Worm (Caenorhabditis elegans) whole organism, young adult: ENCODE data around the gene pdk-1.

Source experiments
- F22D6.2 ChIP-seq: sonication (generic microtip); optimal IDR thresholded peaks from 2 replicates; lab custom pipeline; 2016; ENCODE audit warnings: mild to moderate bottlenecking, missing genetic modification characterization, missing compliant biosample characterization
- F37B4.10 ChIP-seq: fragments of 200-800 bp; sonication (Bioruptor generic); IDR thresholded peaks from 2 replicates; pipeline ENCODE4 v1.3.6; 2022; ENCODE audit warnings: missing genetic modification characterization, missing compliant biosample characterization
- F49E8.2 ChIP-seq: sonication (generic microtip); optimal IDR thresholded peaks from 3 replicates; lab custom pipeline; 2017; ENCODE audit warnings: missing genetic modification characterization, mild to moderate bottlenecking, missing compliant biosample characterization, antibody characterized with exemption, moderate library complexity; ENCODE audit not compliant: insufficient read depth
- F52B5.7 ChIP-seq: sonication (generic microtip); optimal IDR thresholded peaks from 2 replicates; lab custom pipeline; 2016; ENCODE audit warnings: mild to moderate bottlenecking, missing genetic modification characterization, missing compliant biosample characterization
- K11D2.4 ChIP-seq: fragments of 200-800 bp; sonication (Bioruptor generic); IDR thresholded peaks from 2 replicates; pipeline ENCODE4 v1.3.6; 2022; ENCODE audit warnings: missing genetic modification reagents, missing genetic modification characterization, missing compliant biosample characterization
- T07F8.4 ChIP-seq: sonication (generic microtip); optimal IDR thresholded peaks from 2 replicates; lab custom pipeline; 2016; ENCODE audit warnings: mild to moderate bottlenecking, missing genetic modification characterization, moderate library complexity, missing compliant biosample characterization
- ZK185.1 ChIP-seq: sonication (generic microtip); optimal IDR thresholded peaks from 2 replicates; lab custom pipeline; 2016; ENCODE audit warnings: mild to moderate bottlenecking, missing genetic modification characterization, missing compliant biosample characterization; ENCODE audit not compliant: poor library complexity, severe bottlenecking
- akir-1 ChIP-seq: fragments of 200-800 bp; sonication (Bioruptor generic); optimal IDR thresholded peaks from 2 replicates; lab custom pipeline; 2018; ENCODE audit warnings: mild to moderate bottlenecking, missing genetic modification characterization, moderate library complexity, missing compliant biosample characterization
- aptf-2 ChIP-seq: fragments of 200-800 bp; sonication (Bioruptor generic); conservative IDR thresholded peaks from 2 replicates; pipeline ENCODE4 v1.3.6; 2022; ENCODE audit warnings: missing genetic modification reagents, missing genetic modification characterization, missing compliant biosample characterization
- athp-1 ChIP-seq: sonication (generic microtip); optimal IDR thresholded peaks from 2 replicates; lab custom pipeline; 2017; ENCODE audit warnings: mild to moderate bottlenecking, missing genetic modification characterization, missing compliant biosample characterization
- attf-5 ChIP-seq: fragments of 200-800 bp; sonication (Bioruptor generic); optimal IDR thresholded peaks from 2 replicates; lab custom pipeline; 2018; ENCODE audit warnings: mild to moderate bottlenecking, missing genetic modification characterization, missing compliant biosample characterization
- cebp-2 ChIP-seq: fragments of 200-800 bp; sonication (Bioruptor generic); IDR thresholded peaks from 2 replicates; pipeline ENCODE4 v1.3.6; 2022; ENCODE audit warnings: missing genetic modification characterization, missing compliant biosample characterization
- ceh-100 ChIP-seq: fragments of 200-800 bp; sonication (Bioruptor generic); IDR thresholded peaks from 2 replicates; pipeline ENCODE4 v1.3.6; 2022; ENCODE audit warnings: missing genetic modification reagents, missing genetic modification characterization, missing compliant biosample characterization
- ceh-58 ChIP-seq: fragments of 200-800 bp; sonication (Bioruptor generic); IDR thresholded peaks from 2 replicates; pipeline ENCODE4 v1.3.6; 2022; ENCODE audit warnings: missing genetic modification characterization, missing compliant biosample characterization
- ceh-79 ChIP-seq: sonication (generic microtip); optimal IDR thresholded peaks from 2 replicates; lab custom pipeline; 2017; ENCODE audit warnings: mild to moderate bottlenecking, missing genetic modification characterization, missing compliant biosample characterization
- ceh-91 ChIP-seq: fragments of 200-800 bp; sonication (Bioruptor generic); IDR thresholded peaks from 2 replicates; pipeline ENCODE4 v1.3.6; 2022; ENCODE audit warnings: missing genetic modification reagents, missing genetic modification characterization, missing compliant biosample characterization
- efl-1 ChIP-seq: fragments of 150-350 bp; optimal IDR thresholded peaks from 2 replicates; lab custom pipeline; 2014; ENCODE audit warnings: missing biosample characterization, missing genetic modification reagents, missing genetic modification characterization
- egl-44 ChIP-seq: fragments of 200-800 bp; sonication (Bioruptor generic); IDR thresholded peaks from 2 replicates; pipeline ENCODE4 v1.3.6; 2022; ENCODE audit warnings: missing genetic modification reagents, missing genetic modification characterization, missing compliant biosample characterization
- ekl-4 ChIP-seq: fragments of 200-800 bp; sonication (Bioruptor generic); IDR thresholded peaks from 2 replicates; pipeline ENCODE4 v1.3.6; 2022; ENCODE audit warnings: missing genetic modification reagents, missing genetic modification characterization, missing compliant biosample characterization
- him-1 ChIP-seq: sonication (generic microtip); optimal IDR thresholded peaks from 2 replicates; lab custom pipeline; 2016; ENCODE audit warnings: missing genotype, missing genetic modification reagents, missing genetic modification characterization, missing compliant biosample characterization
- hlh-12 ChIP-seq: sonication (generic microtip); optimal IDR thresholded peaks from 2 replicates; lab custom pipeline; 2016; ENCODE audit warnings: missing genetic modification characterization, missing compliant biosample characterization
- hmg-20 ChIP-seq: fragments of 200-800 bp; sonication (Bioruptor generic); IDR thresholded peaks from 2 replicates; pipeline ENCODE4 v1.3.6; 2022; ENCODE audit warnings: missing genetic modification reagents, missing genetic modification characterization, missing compliant biosample characterization
- lag-1 ChIP-seq: fragments of 200-800 bp; sonication (Bioruptor generic); IDR thresholded peaks from 2 replicates; pipeline ENCODE4 v1.3.6; 2022; ENCODE audit warnings: missing genetic modification reagents, missing genetic modification characterization, missing compliant biosample characterization
- lin-40 ChIP-seq: sonication (generic microtip); optimal IDR thresholded peaks from 2 replicates; lab custom pipeline; 2016; ENCODE audit warnings: missing genetic modification characterization, mild to moderate bottlenecking, missing compliant biosample characterization, missing genotype, missing genetic modification reagents
- lin-54 ChIP-seq: fragments of 200-800 bp; sonication (Bioruptor generic); optimal IDR thresholded peaks from 2 replicates; lab custom pipeline; 2018; ENCODE audit warnings: mild to moderate bottlenecking, missing genetic modification characterization, missing compliant biosample characterization
- lir-1 ChIP-seq: fragments of 200-800 bp; sonication (Bioruptor generic); conservative IDR thresholded peaks from 2 replicates; pipeline ENCODE4 v1.3.6; 2022; ENCODE audit warnings: missing genetic modification reagents, missing genetic modification characterization, missing compliant biosample characterization
- madf-10 ChIP-seq: sonication (generic microtip); optimal IDR thresholded peaks from 2 replicates; lab custom pipeline; 2016; ENCODE audit warnings: mild to moderate bottlenecking, missing genetic modification characterization, missing compliant biosample characterization
- mel-28 ChIP-seq: sonication (generic microtip); optimal IDR thresholded peaks from 2 replicates; lab custom pipeline; 2016; ENCODE audit warnings: borderline replicate concordance, mild to moderate bottlenecking, missing genetic modification characterization, missing compliant biosample characterization
- nfya-1 ChIP-seq: sonication (generic microtip); optimal IDR thresholded peaks from 2 replicates; lab custom pipeline; 2017; ENCODE audit warnings: antibody characterized with exemption, missing compliant biosample characterization, missing genetic modification characterization, borderline replicate concordance; ENCODE audit not compliant: insufficient read depth
- nhr-179 ChIP-seq: sonication (generic microtip); optimal IDR thresholded peaks from 2 replicates; lab custom pipeline; 2016; ENCODE audit warnings: mild to moderate bottlenecking, missing genetic modification characterization, missing compliant biosample characterization
- nhr-27 ChIP-seq: fragments of 200-800 bp; sonication (Bioruptor generic); optimal IDR thresholded peaks from 2 replicates; lab custom pipeline; 2018; ENCODE audit warnings: mild to moderate bottlenecking, missing genetic modification characterization, moderate library complexity, missing compliant biosample characterization
- rcor-1 ChIP-seq: fragments of 200-800 bp; sonication (Bioruptor generic); IDR thresholded peaks from 2 replicates; pipeline ENCODE4 v1.3.6; 2022; ENCODE audit warnings: missing genetic modification reagents, missing genetic modification characterization, missing compliant biosample characterization
- rpc-1 ChIP-seq, 2 experiments: fragments of 150-350 bp in 1 of 2; sonication (generic microtip) in 1 of 2; optimal IDR thresholded peaks; 2 replicates each; lab custom pipeline; 2014 to 2018; ENCODE audit warnings: missing biosample characterization in 1 of 2, missing genetic modification characterization in 1 of 2, missing genetic modification reagents in 1 of 2, missing genotype in 1 of 2
- sdz-38 ChIP-seq: sonication (generic microtip); optimal IDR thresholded peaks from 2 replicates; lab custom pipeline; 2016; ENCODE audit warnings: missing genotype, missing genetic modification characterization, missing compliant biosample characterization
- snpc-1.1 ChIP-seq: sonication (generic microtip); optimal IDR thresholded peaks from 2 replicates; lab custom pipeline; 2017; ENCODE audit warnings: missing genetic modification characterization, mild to moderate bottlenecking, missing compliant biosample characterization, antibody characterized with exemption, moderate library complexity, missing genotype, missing genetic modification reagents; ENCODE audit not compliant: insufficient read depth
- snpc-1.3 ChIP-seq: sonication (generic microtip); optimal IDR thresholded peaks from 2 replicates; lab custom pipeline; 2017; ENCODE audit warnings: missing genetic modification characterization, mild to moderate bottlenecking, missing compliant biosample characterization, antibody characterized with exemption, moderate library complexity, missing genotype, missing genetic modification reagents; ENCODE audit not compliant: insufficient read depth
- snpc-4 ChIP-seq, 5 experiments: fragments of 150-350 bp in 1 of 5; sonication (generic microtip) in 4 of 5; optimal IDR thresholded peaks; 2 replicates each; lab custom pipeline; 2014 to 2018; ENCODE audit warnings: missing genetic modification characterization in 5 of 5, missing biosample characterization in 3 of 5, antibody characterized with exemption in 2 of 5, mild to moderate bottlenecking in 2 of 5, missing compliant biosample characterization in 2 of 5, missing genotype in 2 of 5, moderate library complexity in 2 of 5, missing genetic modification reagents in 1 of 5
- tlf-1 ChIP-seq: fragments of 200-800 bp; sonication (Bioruptor generic); optimal IDR thresholded peaks from 2 replicates; lab custom pipeline; 2018; ENCODE audit warnings: mild to moderate bottlenecking, missing genetic modification characterization, missing compliant biosample characterization
- zfh-2 ChIP-seq: fragments of 200-800 bp; sonication (Bioruptor generic); conservative IDR thresholded peaks from 2 replicates; pipeline ENCODE4 v1.3.6; 2022; ENCODE audit warnings: missing genetic modification reagents, missing genetic modification characterization, missing compliant biosample characterization
- zim-3 ChIP-seq: sonication (generic microtip); optimal IDR thresholded peaks from 2 replicates; lab custom pipeline; 2017; ENCODE audit warnings: mild to moderate bottlenecking, missing genetic modification characterization, moderate library complexity, missing compliant biosample characterization
- ztf-22 ChIP-seq: fragments of 200-800 bp; sonication (Bioruptor generic); optimal IDR thresholded peaks from 2 replicates; lab custom pipeline; 2018; ENCODE audit warnings: mild to moderate bottlenecking, missing genetic modification characterization, moderate library complexity, missing compliant biosample characterization
- ztf-28 ChIP-seq: fragments of 200-800 bp; sonication (Bioruptor generic); IDR thresholded peaks from 2 replicates; pipeline ENCODE4 v1.3.6; 2022; ENCODE audit warnings: missing genetic modification reagents, missing genetic modification characterization, missing compliant biosample characterization

Gene pdk-1

ce11 chrX:1302267-1302666 is 18.9 kb upstream of the pdk-1 start (continued):
- TF ChIP-seq cebp-2 (GFP tag; lab: Robert Waterston, UW) (no peak), F52B5.7 (no peak), T07F8.4 (tag; lab: Kevin White, UChicago) (no peak), hlh-12 (tag; lab: Kevin White, UChicago) (no peak), rpc-1 (optimal IDR thresholded peaks at IDR 0.05; lab: Kevin White, UChicago) (no peak), rpc-1 (tag; optimal IDR thresholded peaks at IDR 0.05; lab: Kevin White, UChicago) (no peak), hmg-20 (0 out of 2 replicates have a peak, but pooled peaks have one; percentile 25), efl-1 (GFP tag; lab: Kevin White, UChicago) (no peak), him-1 (tag; lab: Kevin White, UChicago) (no peak), aptf-2 (GFP tag; lab: Robert Waterston, UW) (no peak), tlf-1 (no peak), snpc-1.1 (tag; lab: Kevin White, UChicago) (no peak), rcor-1 (GFP tag; lab: Robert Waterston, UW) (peak; percentile 29; the same call in 1 of the 2 replicates), ceh-79 (tag; lab: Kevin White, UChicago) (no peak), lag-1 (GFP tag; lab: Robert Waterston, UW) (no peak), ceh-58 (GFP tag; lab: Robert Waterston, UW) (no peak), K11D2.4 (GFP tag; lab: Robert Waterston, UW) (0 out of 2 replicates have a peak, but pooled peaks have one; percentile 12), mel-28 (no peak), zim-3 (tag; lab: Kevin White, UChicago) (peak; percentile 60), snpc-1.3 (tag; lab: Kevin White, UChicago) (no peak), attf-5 (peak; percentile 72), sdz-38 (no peak), ceh-91 (GFP tag; lab: Robert Waterston, UW) (no peak), nhr-179 (tag; lab: Kevin White, UChicago) (no peak), ZK185.1 (no peak), ztf-28 (0 out of 2 replicates have a peak, but pooled peaks have one; percentile 50), ceh-100 (GFP tag; lab: Robert Waterston, UW) (no peak; the same call in 1 of the 2 replicates), zfh-2 (GFP tag; lab: Robert Waterston, UW) (peak; percentile 97), F37B4.10 (GFP tag; lab: Robert Waterston, UW) (no peak), lin-54 (GFP tag; lab: Kevin White, UChicago) (no peak), F49E8.2 (tag; lab: Kevin White, UChicago) (no peak), nfya-1 (tag; lab: Kevin White, UChicago) (no peak), egl-44 (peak; percentile 71; the same call in 1 of the 2 replicates), F22D6.2 (tag; lab: Kevin White, UChicago) (no peak), madf-10 (tag; lab: Kevin White, UChicago) (no peak), ekl-4 (GFP tag; lab: Robert Waterston, UW) (0 out of 2 replicates have a peak, but pooled peaks have one; percentile 31), lin-40 (tag; lab: Kevin White, UChicago) (peak; percentile 42), lir-1 (peak; percentile 61), snpc-4 (GFP tag; optimal IDR thresholded peaks at IDR 0.05; lab: Kevin White, UChicago) (no peak), snpc-4 (tag; optimal IDR thresholded peaks at IDR 0.05; lab: Kevin White, UChicago) (peak; percentile 4 to 53 (median 37)), nhr-27 (tag; lab: Kevin White, UChicago) (no peak), akir-1 (GFP tag; lab: Kevin White, UChicago) (no peak), ztf-22 (peak; percentile 23), athp-1 (tag; lab: Kevin White, UChicago) (peak; percentile 24)
